Worm (Caenorhabditis elegans) whole organism, young adult: ENCODE data around the gene cdr-3.

ENCODE experiments used
- B0035.1 ChIP-seq: sonication (generic microtip); optimal IDR thresholded peaks from 2 replicates; lab custom pipeline; 2016; ENCODE audit warnings: missing genetic modification characterization, mild to moderate bottlenecking, missing compliant biosample characterization, missing genotype, missing genetic modification reagents
- F22D6.2 ChIP-seq: sonication (generic microtip); optimal IDR thresholded peaks from 2 replicates; lab custom pipeline; 2016; ENCODE audit warnings: mild to moderate bottlenecking, missing genetic modification characterization, missing compliant biosample characterization
- F52B5.7 ChIP-seq: sonication (generic microtip); optimal IDR thresholded peaks from 2 replicates; lab custom pipeline; 2016; ENCODE audit warnings: mild to moderate bottlenecking, missing genetic modification characterization, missing compliant biosample characterization
- F55B11.4 ChIP-seq: sonication (generic microtip); optimal IDR thresholded peaks from 2 replicates; lab custom pipeline; 2016; ENCODE audit warnings: missing compliant biosample characterization, missing genetic modification characterization, borderline replicate concordance; ENCODE audit not compliant: insufficient read depth
- Y53F4B.3 ChIP-seq: fragments of 200-800 bp; sonication (Bioruptor generic); IDR thresholded peaks from 2 replicates; pipeline ENCODE4 v1.3.6; 2022; ENCODE audit warnings: missing genetic modification reagents, missing genetic modification characterization, missing compliant biosample characterization
- Y56A3A.18 ChIP-seq: fragments of 200-800 bp; sonication (Bioruptor generic); IDR thresholded peaks from 2 replicates; pipeline ENCODE4 v1.3.6; 2022; ENCODE audit warnings: missing genetic modification reagents, missing genetic modification characterization, missing compliant biosample characterization
- ZK185.1 ChIP-seq: sonication (generic microtip); optimal IDR thresholded peaks from 2 replicates; lab custom pipeline; 2016; ENCODE audit warnings: mild to moderate bottlenecking, missing genetic modification characterization, missing compliant biosample characterization; ENCODE audit not compliant: poor library complexity, severe bottlenecking
- akir-1 ChIP-seq: fragments of 200-800 bp; sonication (Bioruptor generic); optimal IDR thresholded peaks from 2 replicates; lab custom pipeline; 2018; ENCODE audit warnings: mild to moderate bottlenecking, missing genetic modification characterization, moderate library complexity, missing compliant biosample characterization
- aptf-2 ChIP-seq: fragments of 200-800 bp; sonication (Bioruptor generic); conservative IDR thresholded peaks from 2 replicates; pipeline ENCODE4 v1.3.6; 2022; ENCODE audit warnings: missing genetic modification reagents, missing genetic modification characterization, missing compliant biosample characterization
- attf-3 ChIP-seq: fragments of 200-800 bp; sonication (Bioruptor generic); conservative IDR thresholded peaks from 2 replicates; pipeline ENCODE4 v1.3.6; 2022; ENCODE audit warnings: missing genetic modification reagents, missing genetic modification characterization, missing compliant biosample characterization
- attf-6 ChIP-seq: fragments of 200-800 bp; sonication (Bioruptor generic); IDR thresholded peaks from 2 replicates; pipeline ENCODE4 v1.3.6; 2022; ENCODE audit warnings: missing genetic modification reagents, missing genetic modification characterization, missing compliant biosample characterization
- cebp-1 ChIP-seq, 2 experiments: fragments of 200-800 bp in 1 of 2; sonication (Bioruptor generic) in 1 of 2; sonication (generic microtip) in 1 of 2; IDR thresholded peaks in 1 of 2; optimal IDR thresholded peaks in 1 of 2; 2 replicates each; pipeline versions ENCODE4 v1.3.6 to Lab custom; 2017 to 2022; ENCODE audit warnings: missing compliant biosample characterization in 2 of 2, missing genetic modification characterization in 2 of 2, mild to moderate bottlenecking in 1 of 2, missing genetic modification reagents in 1 of 2, moderate library complexity in 1 of 2
- ceh-79 ChIP-seq: sonication (generic microtip); optimal IDR thresholded peaks from 2 replicates; lab custom pipeline; 2017; ENCODE audit warnings: mild to moderate bottlenecking, missing genetic modification characterization, missing compliant biosample characterization
- die-1 ChIP-seq: sonication (generic microtip); optimal IDR thresholded peaks from 2 replicates; lab custom pipeline; 2016; ENCODE audit warnings: missing genotype, mild to moderate bottlenecking, missing genetic modification characterization, missing compliant biosample characterization
- dox-1 ChIP-seq: fragments of 200-800 bp; sonication (Bioruptor generic); IDR thresholded peaks from 2 replicates; pipeline ENCODE4 v1.3.6; 2022; ENCODE audit warnings: missing genetic modification reagents, missing genetic modification characterization, missing compliant biosample characterization
- egrh-3 ChIP-seq: fragments of 200-800 bp; sonication (Bioruptor generic); IDR thresholded peaks from 2 replicates; pipeline ENCODE4 v1.3.6; 2022; ENCODE audit warnings: missing genetic modification reagents, missing genetic modification characterization, missing compliant biosample characterization
- ets-4 ChIP-seq: fragments of 200-800 bp; sonication (Bioruptor generic); optimal IDR thresholded peaks from 2 replicates; lab custom pipeline; 2018; ENCODE audit warnings: mild to moderate bottlenecking, missing genetic modification characterization, missing compliant biosample characterization
- gei-17 ChIP-seq: fragments of 200-800 bp; sonication (Bioruptor generic); optimal IDR thresholded peaks from 2 replicates; lab custom pipeline; 2018; ENCODE audit warnings: mild to moderate bottlenecking, missing genetic modification characterization, missing compliant biosample characterization
- hmg-1.2 ChIP-seq: fragments of 200-800 bp; sonication (Bioruptor generic); IDR thresholded peaks from 2 replicates; pipeline ENCODE4 v1.3.6; 2022; ENCODE audit warnings: missing genetic modification reagents, missing genetic modification characterization, missing compliant biosample characterization
- let-526 ChIP-seq: fragments of 200-800 bp; sonication (Bioruptor generic); IDR thresholded peaks from 2 replicates; pipeline ENCODE4 v1.3.6; 2022; ENCODE audit warnings: missing genetic modification reagents, missing genetic modification characterization, missing compliant biosample characterization
- lin-35 ChIP-seq, 3 experiments: fragments of 150-350 bp in 2 of 3; sonication (generic microtip) in 1 of 3; optimal IDR thresholded peaks; 2 replicates each; lab custom pipeline; 2014 to 2018; ENCODE audit warnings: missing biosample characterization in 3 of 3, missing genetic modification characterization in 3 of 3, missing genetic modification reagents in 3 of 3
- lin-40 ChIP-seq: sonication (generic microtip); optimal IDR thresholded peaks from 2 replicates; lab custom pipeline; 2016; ENCODE audit warnings: missing genetic modification characterization, mild to moderate bottlenecking, missing compliant biosample characterization, missing genotype, missing genetic modification reagents
- madf-10 ChIP-seq: sonication (generic microtip); optimal IDR thresholded peaks from 2 replicates; lab custom pipeline; 2016; ENCODE audit warnings: mild to moderate bottlenecking, missing genetic modification characterization, missing compliant biosample characterization
- madf-6 ChIP-seq: fragments of 200-800 bp; sonication (Bioruptor generic); IDR thresholded peaks from 2 replicates; pipeline ENCODE4 v1.3.6; 2022; ENCODE audit warnings: missing genetic modification reagents, missing genetic modification characterization, missing compliant biosample characterization
- madf-8 ChIP-seq: fragments of 200-800 bp; sonication (Bioruptor generic); conservative IDR thresholded peaks from 2 replicates; pipeline ENCODE4 v1.3.6; 2022; ENCODE audit warnings: missing genetic modification reagents, missing genetic modification characterization, missing compliant biosample characterization
- mxl-1 ChIP-seq: sonication (generic microtip); optimal IDR thresholded peaks from 2 replicates; lab custom pipeline; 2016; ENCODE audit warnings: missing genetic modification characterization, missing compliant biosample characterization
- nfya-2 ChIP-seq: fragments of 200-800 bp; sonication (Bioruptor generic); IDR thresholded peaks from 2 replicates; pipeline ENCODE4 v1.3.6; 2022; ENCODE audit warnings: missing genetic modification reagents, missing genetic modification characterization, missing compliant biosample characterization
- rec-8 ChIP-seq, 2 experiments: sonication (generic microtip); optimal IDR thresholded peaks; 2 replicates each; lab custom pipeline; 2016; ENCODE audit warnings: mild to moderate bottlenecking in 2 of 2, missing genetic modification characterization in 2 of 2, missing genetic modification reagents in 2 of 2, missing genotype in 2 of 2, missing biosample characterization in 1 of 2, missing compliant biosample characterization in 1 of 2, moderate library complexity in 1 of 2
- tbp1 ChIP-seq: fragments of 200-800 bp; sonication (Bioruptor generic); optimal IDR thresholded peaks from 2 replicates; lab custom pipeline; 2018; ENCODE audit warnings: mild to moderate bottlenecking, missing genetic modification characterization, missing compliant biosample characterization
- unc-130 ChIP-seq: sonication (generic microtip); optimal IDR thresholded peaks from 2 replicates; lab custom pipeline; 2016; ENCODE audit warnings: missing genetic modification reagents, missing genetic modification characterization, missing compliant biosample characterization
- zfh-2 ChIP-seq: fragments of 200-800 bp; sonication (Bioruptor generic); conservative IDR thresholded peaks from 2 replicates; pipeline ENCODE4 v1.3.6; 2022; ENCODE audit warnings: missing genetic modification reagents, missing genetic modification characterization, missing compliant biosample characterization
- zim-3 ChIP-seq: sonication (generic microtip); optimal IDR thresholded peaks from 2 replicates; lab custom pipeline; 2017; ENCODE audit warnings: mild to moderate bottlenecking, missing genetic modification characterization, moderate library complexity, missing compliant biosample characterization
- ztf-6 ChIP-seq: fragments of 200-800 bp; sonication (Bioruptor generic); IDR thresholded peaks from 2 replicates; pipeline ENCODE4 v1.3.6; 2022; ENCODE audit warnings: missing genetic modification reagents, missing genetic modification characterization, missing compliant biosample characterization

Gene cdr-3

DNA sequence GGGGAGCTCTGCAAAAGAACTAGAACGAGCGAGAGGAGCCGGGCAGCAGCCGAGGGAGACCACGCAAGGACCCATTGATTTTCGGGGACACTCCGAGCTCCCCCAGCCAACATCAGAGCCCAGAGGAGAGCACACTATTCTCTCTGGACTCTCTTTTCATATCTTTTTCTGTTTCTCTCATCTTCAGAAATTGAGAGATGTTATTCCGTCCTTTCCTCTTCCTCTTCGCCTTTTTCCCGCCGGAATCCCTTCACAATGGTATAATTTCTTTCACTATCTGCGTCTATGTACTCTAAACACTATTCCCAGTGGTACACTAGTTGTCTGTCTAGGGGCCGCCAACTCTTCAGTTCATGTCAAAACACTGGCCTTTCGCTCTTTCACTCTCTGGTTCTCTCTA lies 48.2 kb upstream of the cdr-3 start (continued):
- TF ChIP-seq ZK185.1 (tag; lab: Kevin White, UChicago) (peak; percentile 2), lin-40 (tag; lab: Kevin White, UChicago) (peak; percentile 58), attf-6 (GFP tag; lab: Robert Waterston, UW) (no peak), mxl-1 (tag; lab: Kevin White, UChicago) (no peak), F22D6.2 (tag; lab: Kevin White, UChicago) (no peak), cebp-1 (GFP tag; IDR thresholded peaks at IDR 0.05; lab: Robert Waterston, UW) (no peak), cebp-1 (tag; optimal IDR thresholded peaks at IDR 0.05; lab: Kevin White, UChicago) (peak; percentile 63), F52B5.7 (tag; lab: Kevin White, UChicago) (peak; percentile 31), ztf-6 (GFP tag; lab: Robert Waterston, UW) (no peak), ceh-79 (tag; lab: Kevin White, UChicago) (no peak), dox-1 (GFP tag; lab: Robert Waterston, UW) (peak; percentile 72), B0035.1 (tag; lab: Kevin White, UChicago) (no peak), akir-1 (GFP tag; lab: Kevin White, UChicago) (no peak), aptf-2 (GFP tag; lab: Robert Waterston, UW) (no peak), madf-8 (no peak), madf-6 (peak; percentile 17; the same call in 1 of the 2 replicates), unc-130 (GFP tag; lab: Kevin White, UChicago) (no peak), nfya-2 (GFP tag; lab: Robert Waterston, UW) (no peak), madf-10 (tag; lab: Kevin White, UChicago) (peak; percentile 20), F55B11.4 (tag; lab: Kevin White, UChicago) (no peak), egrh-3 (GFP tag; lab: Robert Waterston, UW) (peak; percentile 82)

DNA sequence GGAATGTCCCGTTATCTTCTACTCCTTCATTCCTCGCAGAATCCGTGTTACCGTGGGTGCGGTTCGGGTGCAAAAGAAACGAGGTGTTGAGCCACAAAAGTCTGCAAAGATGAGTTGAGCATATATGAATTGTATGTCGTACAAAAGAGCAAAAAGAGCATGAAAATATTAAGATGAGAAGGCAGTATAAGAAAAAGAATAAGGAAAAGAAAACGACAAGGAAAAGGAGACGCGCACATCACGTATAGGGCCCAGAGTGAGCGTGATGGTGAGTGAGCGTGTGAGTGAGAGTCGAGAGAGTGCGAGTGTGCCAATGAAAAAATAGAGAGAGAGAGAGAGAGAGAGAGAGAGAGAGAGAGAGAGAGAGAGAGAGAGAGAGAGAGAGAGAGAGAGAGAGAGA lies 45.7 kb upstream of the cdr-3 start, which contains the start of gene egl-10:
Gene egl-10, minus strand, starts transcription at position 101 of the 400 bp plus-strand sequence.
- TF ChIP-seq zim-3 (tag; lab: Kevin White, UChicago): no peak
- no peak for TF ChIP-seq ztf-6 (GFP tag; lab: Robert Waterston, UW)
- no peak for TF ChIP-seq B0035.1 (tag; lab: Kevin White, UChicago)
- TF ChIP-seq zfh-2 (GFP tag; lab: Robert Waterston, UW): 0 out of 2 replicates have a peak, but pooled peaks have one; percentile 21
- no peak for TF ChIP-seq Y53F4B.3 (GFP tag; lab: Robert Waterston, UW)
- TF ChIP-seq ets-4 (GFP tag; lab: Kevin White, UChicago): no peak
- no peak for TF ChIP-seq Y56A3A.18 (GFP tag; lab: Robert Waterston, UW)
- no peak for TF ChIP-seq attf-3 (GFP tag; lab: Robert Waterston, UW)
- TF ChIP-seq let-526 (GFP tag; lab: Robert Waterston, UW): no peak

- TF ChIP-seq tbp1 (GFP tag; lab: Kevin White, UChicago) (no peak), lin-35 (GFP tag; optimal IDR thresholded peaks at IDR 0.05; lab: Kevin White, UChicago) (peak in 1 of 3 experiments; percentile 38), die-1 (tag; lab: Kevin White, UChicago) (no peak), hmg-1.2 (no peak), cebp-1 (GFP tag; IDR thresholded peaks at IDR 0.05; lab: Robert Waterston, UW) (no peak), cebp-1 (tag; optimal IDR thresholded peaks at IDR 0.05; lab: Kevin White, UChicago) (peak; percentile 76), zim-3 (tag; lab: Kevin White, UChicago) (no peak), gei-17 (GFP tag; lab: Kevin White, UChicago) (no peak)
Measured at ce11 chrV:12460583-12460982, 43.4 kb upstream of the cdr-3 start.

DNA sequence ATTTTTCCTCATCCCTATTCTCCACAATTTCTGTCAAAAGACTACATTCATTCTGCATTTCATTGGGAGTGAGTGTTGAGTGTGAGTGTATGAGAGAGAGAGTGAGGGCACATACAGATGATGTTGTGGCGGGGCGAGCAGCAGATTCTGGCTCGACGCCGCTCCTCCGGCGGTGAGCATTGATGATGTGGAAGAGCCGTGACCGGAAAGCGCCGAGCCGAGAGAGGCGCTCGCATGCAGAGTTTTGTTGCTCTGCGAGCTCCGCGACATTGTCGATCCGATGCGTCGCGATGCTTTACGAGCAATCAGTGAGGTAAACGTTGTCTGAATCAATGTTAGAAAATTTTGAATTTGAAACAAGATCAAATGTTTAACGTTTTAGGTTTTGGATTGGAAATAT lies 38.5 kb upstream of the cdr-3 start:
- no peak for TF ChIP-seq rec-8 (tag; optimal IDR thresholded peaks at IDR 0.05; lab: Kevin White, UChicago)
- TF ChIP-seq egrh-3 (GFP tag; lab: Robert Waterston, UW): peak; percentile 81; the same call in 1 of the 2 replicates
- TF ChIP-seq hmg-1.2: 0 out of 2 replicates have a peak, but pooled peaks have one; percentile 4
